Fruit fly (Drosophila melanogaster) whole organism, embryonic: ENCODE data around the gene U2af50.

Experiments
- B-H2 ChIP-seq: fragments of 200-800 bp; sonication (Bioruptor generic); optimal IDR thresholded peaks from 2 replicates; lab custom pipeline; 2018; ENCODE audit warnings: missing biosample characterization, mild to moderate bottlenecking, missing genetic modification characterization
- Bgb ChIP-seq: fragments of 200-800 bp; sonication (Bioruptor generic); IDR thresholded peaks from 2 replicates; pipeline ENCODE4 v1.3.6; 2022; ENCODE audit warnings: missing biosample characterization, missing genetic modification characterization; ENCODE audit not compliant: partially characterized antibody
- CG1024 ChIP-seq: fragments of 200-800 bp; sonication (Bioruptor generic); IDR thresholded peaks from 2 replicates; pipeline ENCODE4 v1.3.6; 2022; ENCODE audit warnings: missing biosample characterization, missing genetic modification characterization
- CG10267 ChIP-seq: fragments of 200-800 bp; sonication (Bioruptor generic); optimal IDR thresholded peaks from 2 replicates; lab custom pipeline; 2018; ENCODE audit warnings: missing biosample characterization, mild to moderate bottlenecking, missing genetic modification characterization, moderate library complexity
- CG10543 ChIP-seq: fragments of 200-800 bp; sonication (Bioruptor generic); optimal IDR thresholded peaks from 3 replicates; lab custom pipeline; 2017; ENCODE audit warnings: missing biosample characterization, mild to moderate bottlenecking, missing genetic modification characterization, moderate library complexity
- CG13287 ChIP-seq: fragments of 200-800 bp; sonication (Bioruptor generic); IDR thresholded peaks from 2 replicates; pipeline ENCODE4 v1.3.6; 2022; ENCODE audit warnings: missing biosample characterization, missing genetic modification characterization; ENCODE audit not compliant: partially characterized antibody
- CG13624 ChIP-seq: fragments of 200-800 bp; sonication (Bioruptor generic); optimal IDR thresholded peaks from 2 replicates; lab custom pipeline; 2016; ENCODE audit warnings: missing biosample characterization, missing genetic modification characterization
- CG14710 ChIP-seq: fragments of 200-800 bp; sonication (Bioruptor generic); optimal IDR thresholded peaks from 3 replicates; lab custom pipeline; 2019; ENCODE audit warnings: missing biosample characterization, mild to moderate bottlenecking, missing genetic modification characterization, moderate library complexity
- CG15514 ChIP-seq: fragments of 200-800 bp; sonication (Bioruptor generic); optimal IDR thresholded peaks from 3 replicates; lab custom pipeline; 2017; ENCODE audit warnings: missing biosample characterization, missing genetic modification characterization, mild to moderate bottlenecking, moderate library complexity, missing genetic modification reagents
- CG16813 ChIP-seq: fragments of 200-800 bp; sonication (Bioruptor generic); IDR thresholded peaks from 3 replicates; pipeline ENCODE4 v1.3.6; 2022; ENCODE audit warnings: missing biosample characterization, missing genetic modification characterization; ENCODE audit not compliant: partially characterized antibody
- CG18764 ChIP-seq: fragments of 200-800 bp; sonication (Bioruptor generic); optimal IDR thresholded peaks from 3 replicates; lab custom pipeline; 2016; ENCODE audit warnings: missing biosample characterization, missing genetic modification characterization
- CG2120 ChIP-seq: fragments of 200-800 bp; sonication (Bioruptor generic); optimal IDR thresholded peaks from 3 replicates; lab custom pipeline; 2016; ENCODE audit warnings: missing biosample characterization, missing genetic modification characterization
- CG34224 ChIP-seq: fragments of 200-800 bp; sonication (Bioruptor generic); IDR thresholded peaks from 3 replicates; pipeline ENCODE4 v1.3.6; 2022; ENCODE audit warnings: missing biosample characterization, missing genetic modification characterization; ENCODE audit not compliant: partially characterized antibody
- CG34422 ChIP-seq: fragments of 200-800 bp; sonication (Bioruptor generic); IDR thresholded peaks from 3 replicates; pipeline ENCODE4 v1.3.6; 2022; ENCODE audit warnings: missing biosample characterization, missing genetic modification characterization
- CG4617 ChIP-seq: fragments of 200-800 bp; sonication (Bioruptor generic); optimal IDR thresholded peaks from 3 replicates; lab custom pipeline; 2016; ENCODE audit warnings: missing biosample characterization, missing genetic modification characterization, borderline replicate concordance
- CG7357 ChIP-seq: fragments of 200-800 bp; sonication (Bioruptor generic); IDR thresholded peaks from 3 replicates; pipeline ENCODE4 v1.3.6; 2022; ENCODE audit warnings: missing biosample characterization, missing genetic modification characterization
- CG9797 ChIP-seq: fragments of 200-800 bp; sonication (Bioruptor generic); optimal IDR thresholded peaks from 3 replicates; lab custom pipeline; 2018; ENCODE audit warnings: missing biosample characterization, mild to moderate bottlenecking, missing genetic modification characterization
- CG9817 ChIP-seq: fragments of 200-800 bp; sonication (Bioruptor generic); optimal IDR thresholded peaks from 2 replicates; lab custom pipeline; 2018; ENCODE audit warnings: missing biosample characterization, mild to moderate bottlenecking, missing genetic modification characterization, moderate library complexity
- Camta ChIP-seq: fragments of 200-800 bp; sonication (Bioruptor generic); optimal IDR thresholded peaks from 2 replicates; lab custom pipeline; 2016; ENCODE audit warnings: missing biosample characterization, missing genetic modification characterization
- Dp ChIP-seq: fragments of 200-800 bp; sonication (Bioruptor generic); optimal IDR thresholded peaks from 2 replicates; lab custom pipeline; 2018; ENCODE audit warnings: missing biosample characterization, mild to moderate bottlenecking, missing genetic modification characterization, moderate library complexity
- Dref ChIP-seq: fragments of 200-800 bp; sonication (Bioruptor generic); IDR thresholded peaks from 2 replicates; pipeline ENCODE4 v1.3.6; 2022; ENCODE audit warnings: missing biosample characterization, missing genetic modification characterization
- Ets65A ChIP-seq: fragments of 200-800 bp; sonication (Bioruptor generic); peaks from one replicate; lab custom pipeline; 2016; ENCODE audit warnings: missing biosample characterization, missing genetic modification characterization
- Ets97D ChIP-seq: fragments of 200-800 bp; sonication (Bioruptor generic); optimal IDR thresholded peaks from 3 replicates; lab custom pipeline; 2016; ENCODE audit warnings: missing biosample characterization, missing genetic modification characterization
- GATAe ChIP-seq: fragments of 200-800 bp; sonication (Bioruptor generic); conservative IDR thresholded peaks from 2 replicates; pipeline ENCODE4 v1.3.6; 2022; ENCODE audit warnings: missing biosample characterization, missing genetic modification characterization
- H15 ChIP-seq: fragments of 200-800 bp; sonication (Bioruptor generic); IDR thresholded peaks from 3 replicates; pipeline ENCODE4 v1.3.6; 2022; ENCODE audit warnings: missing biosample characterization, missing genetic modification characterization
- Hr39 ChIP-seq: fragments of >200 bp; optimal IDR thresholded peaks from 2 replicates; lab custom pipeline; 2017
- MBD-R2 ChIP-seq: fragments of 200-800 bp; sonication (Bioruptor generic); IDR thresholded peaks from 2 replicates; pipeline ENCODE4 v1.3.6; 2022; ENCODE audit warnings: missing biosample characterization, missing genetic modification characterization
- NK7.1 ChIP-seq: fragments of 200-800 bp; sonication (Bioruptor generic); optimal IDR thresholded peaks from 3 replicates; lab custom pipeline; 2016; ENCODE audit warnings: missing biosample characterization, missing genetic modification characterization
- Opbp ChIP-seq: fragments of 200-800 bp; sonication (Bioruptor generic); IDR thresholded peaks from 3 replicates; pipeline ENCODE4 v1.3.6; 2022; ENCODE audit warnings: missing biosample characterization, missing genetic modification characterization; ENCODE audit not compliant: partially characterized antibody
- Pdp1 ChIP-seq, 2 experiments: fragments of 200-800 bp; sonication (Bioruptor generic); optimal IDR thresholded peaks; 3 replicates each; lab custom pipeline; 2016; ENCODE audit warnings: missing biosample characterization in 2 of 2, missing genetic modification characterization in 2 of 2, mild to moderate bottlenecking in 1 of 2, moderate library complexity in 1 of 2
- Ravus ChIP-seq: fragments of 200-800 bp; sonication (Bioruptor generic); IDR thresholded peaks from 2 replicates; pipeline ENCODE4 v1.3.6; 2022; ENCODE audit warnings: missing biosample characterization, missing genetic modification characterization
- Rfx ChIP-seq: fragments of 200-800 bp; sonication (Bioruptor generic); IDR thresholded peaks from 2 replicates; pipeline ENCODE4 v1.3.6; 2022; ENCODE audit warnings: missing biosample characterization, missing genetic modification characterization
- Scr ChIP-seq: fragments of 200-800 bp; sonication (Bioruptor generic); IDR thresholded peaks from 2 replicates; pipeline ENCODE4 v1.3.6; 2022; ENCODE audit warnings: missing biosample characterization, missing genetic modification characterization; ENCODE audit not compliant: partially characterized antibody
- Sry-δ ChIP-seq: fragments of 200-800 bp; sonication (Bioruptor generic); optimal IDR thresholded peaks from 2 replicates; lab custom pipeline; 2016; ENCODE audit warnings: missing biosample characterization, missing genetic modification characterization
- amos ChIP-seq: fragments of 200-800 bp; sonication (Bioruptor generic); IDR thresholded peaks from 2 replicates; pipeline ENCODE4 v1.3.6; 2022; ENCODE audit warnings: missing biosample characterization, missing genetic modification characterization; ENCODE audit not compliant: partially characterized antibody
- ewg ChIP-seq: fragments of 200-800 bp; sonication (Bioruptor generic); optimal IDR thresholded peaks from 3 replicates; lab custom pipeline; 2017; ENCODE audit warnings: mild to moderate bottlenecking, missing biosample characterization, missing genetic modification reagents, missing genetic modification characterization
- kni ChIP-seq: fragments of 200-800 bp; sonication (Bioruptor generic); optimal IDR thresholded peaks from 3 replicates; lab custom pipeline; 2017; ENCODE audit warnings: mild to moderate bottlenecking, missing biosample characterization, missing genetic modification reagents, missing genetic modification characterization
- knrl ChIP-seq: fragments of 200-800 bp; sonication (Bioruptor generic); IDR thresholded peaks from 3 replicates; pipeline ENCODE4 v1.3.6; 2022; ENCODE audit warnings: missing biosample characterization, missing genetic modification characterization; ENCODE audit not compliant: partially characterized antibody
- lilli ChIP-seq: fragments of 200-800 bp; sonication (Bioruptor generic); optimal IDR thresholded peaks from 3 replicates; lab custom pipeline; 2016; ENCODE audit warnings: missing biosample characterization, missing genetic modification characterization
- lmd ChIP-seq: fragments of 200-800 bp; sonication (Bioruptor generic); IDR thresholded peaks from 2 replicates; pipeline ENCODE4 v1.3.6; 2022; ENCODE audit warnings: missing biosample characterization, missing genetic modification characterization
- mam ChIP-seq: fragments of 200-800 bp; sonication (Bioruptor generic); optimal IDR thresholded peaks from 3 replicates; lab custom pipeline; 2016; ENCODE audit warnings: missing biosample characterization, missing genetic modification characterization
- nom ChIP-seq: fragments of 200-800 bp; sonication (Bioruptor generic); optimal IDR thresholded peaks from 2 replicates; lab custom pipeline; 2017; ENCODE audit warnings: missing biosample characterization, missing genetic modification characterization, mild to moderate bottlenecking, moderate library complexity, missing genetic modification reagents
- otp ChIP-seq: fragments of 200-800 bp; sonication (Bioruptor generic); IDR thresholded peaks from 3 replicates; pipeline ENCODE4, ENCODE4 v1.3.6; 2022; ENCODE audit warnings: missing biosample characterization, missing genetic modification characterization
- pb ChIP-seq: fragments of 200-800 bp; sonication (Bioruptor generic); optimal IDR thresholded peaks from 3 replicates; lab custom pipeline; 2016; ENCODE audit warnings: missing biosample characterization, missing genetic modification characterization
- pzg ChIP-seq: fragments of 200-800 bp; sonication (Bioruptor generic); optimal IDR thresholded peaks from 3 replicates; lab custom pipeline; 2018; ENCODE audit warnings: missing biosample characterization, mild to moderate bottlenecking, missing genetic modification characterization, moderate library complexity
- sens ChIP-seq: fragments of 200-800 bp; sonication (Bioruptor generic); peaks from one replicate; lab custom pipeline; 2016; ENCODE audit warnings: missing biosample characterization, missing genetic modification characterization
- slbo ChIP-seq: fragments of 200-800 bp; sonication (Bioruptor generic); IDR thresholded peaks from 2 replicates; pipeline ENCODE4 v1.3.6; 2022; ENCODE audit warnings: missing biosample characterization, missing genetic modification characterization
- ssp ChIP-seq: fragments of 200-800 bp; sonication (Bioruptor generic); IDR thresholded peaks from 2 replicates; pipeline ENCODE4 v1.3.6; 2022; ENCODE audit warnings: missing biosample characterization, missing genetic modification characterization
- stwl ChIP-seq: fragments of 200-800 bp; sonication (Bioruptor generic); optimal IDR thresholded peaks from 3 replicates; lab custom pipeline; 2018; ENCODE audit warnings: missing biosample characterization, mild to moderate bottlenecking, missing genetic modification characterization, moderate library complexity
- vvl ChIP-seq: fragments of 200-800 bp; sonication (Bioruptor generic); IDR thresholded peaks from 2 replicates; pipeline ENCODE4 v1.3.6; 2022; ENCODE audit warnings: missing biosample characterization, missing genetic modification characterization

U2af50 gene

dm6 chrX:16350062-16350461, 8.8 kb downstream of the U2af50 start, which contains the start of gene sl (continued):
- TF ChIP-seq nom: no peak
- TF ChIP-seq Hr39: no peak
- TF ChIP-seq pzg (GFP tag; lab: Kevin White, UChicago): peak; percentile 56
- TF ChIP-seq CG13624: peak; percentile 26
- peak; percentile 28 for TF ChIP-seq CG2120 (GFP tag; lab: Kevin White, UChicago)
- no peak for TF ChIP-seq CG18764 (GFP tag; lab: Kevin White, UChicago)
- TF ChIP-seq Ets65A (GFP tag; lab: Kevin White, UChicago): peak; percentile 46
- TF ChIP-seq vvl (GFP tag; lab: Robert Waterston, UW): 0 out of 2 replicates have a peak, but pooled peaks have one; percentile 15
- TF ChIP-seq Camta (GFP tag; lab: Kevin White, UChicago): peak; percentile 32
- TF ChIP-seq CG1024: peak; percentile 74
- peak; percentile 85 for TF ChIP-seq sens (GFP tag; lab: Kevin White, UChicago)
- TF ChIP-seq MBD-R2 (GFP tag; lab: Robert Waterston, UW): peak; percentile 81
- TF ChIP-seq ewg: no peak
- peak; percentile 38 for TF ChIP-seq CG10267
- no peak for TF ChIP-seq H15 (GFP tag; lab: Robert Waterston, UW)
- peak; percentile 58 for TF ChIP-seq Rfx (GFP tag; lab: Robert Waterston, UW)
- peak; percentile 54 for TF ChIP-seq CG4617 (GFP tag; lab: Kevin White, UChicago)
- TF ChIP-seq otp (GFP tag; lab: Robert Waterston, UW): 0 out of 3 replicates have a peak, but pooled peaks have one; percentile 10
- no peak for TF ChIP-seq B-H2 (GFP tag; lab: Kevin White, UChicago)
- peak; percentile 37 for TF ChIP-seq mam (GFP tag; lab: Kevin White, UChicago)
- TF ChIP-seq lmd (GFP tag; lab: Robert Waterston, UW): no peak
- TF ChIP-seq NK7.1 (GFP tag; lab: Kevin White, UChicago): no peak
- no peak for TF ChIP-seq pb (GFP tag; lab: Kevin White, UChicago)
- peak; percentile 32 for TF ChIP-seq Scr (GFP tag; lab: Robert Waterston, UW)
- peak; percentile 78 for TF ChIP-seq GATAe (GFP tag; lab: Robert Waterston, UW)
- TF ChIP-seq ssp: peak; percentile 95
- TF ChIP-seq Opbp: 0 out of 3 replicates have a peak, but pooled peaks have one; percentile 27
- TF ChIP-seq lilli (GFP tag; lab: Kevin White, UChicago): peak; percentile 47
- peak; percentile 92 for TF ChIP-seq CG7357
- TF ChIP-seq knrl (GFP tag; lab: Robert Waterston, UW): peak; percentile 32; the same call in 1 of the 3 replicates
- TF ChIP-seq Bgb (GFP tag; lab: Robert Waterston, UW): 0 out of 2 replicates have a peak, but pooled peaks have one; percentile 36
- TF ChIP-seq Ravus (GFP tag; lab: Robert Waterston, UW): no peak
- TF ChIP-seq CG15514 (GFP tag; lab: Kevin White, UChicago): peak; percentile 69
- peak; percentile 53; the same call in 2 of the 3 replicates for TF ChIP-seq CG34224 (GFP tag; lab: Robert Waterston, UW)
- peak; percentile 22 for TF ChIP-seq Sry-δ
- no peak for TF ChIP-seq CG16813 (GFP tag; lab: Robert Waterston, UW)
- peak; percentile 7 for TF ChIP-seq Dp (GFP tag; lab: Kevin White, UChicago)
- TF ChIP-seq kni: no peak
- TF ChIP-seq CG9797 (GFP tag; lab: Kevin White, UChicago): peak; percentile 71
- no peak for TF ChIP-seq CG9817 (tag; lab: Kevin White, UChicago)
- TF ChIP-seq CG13287 (GFP tag; lab: Robert Waterston, UW): peak; percentile 66
- TF ChIP-seq Ets97D (GFP tag; lab: Kevin White, UChicago): peak; percentile 54
- TF ChIP-seq amos (GFP tag; lab: Robert Waterston, UW): peak; percentile 38
- TF ChIP-seq stwl (tag; lab: Kevin White, UChicago): peak; percentile 95
- no peak for TF ChIP-seq CG10543 (GFP tag; lab: Kevin White, UChicago)
- TF ChIP-seq CG14710 (tag; lab: Kevin White, UChicago): peak; percentile 46
- 0 out of 2 replicates have a peak, but pooled peaks have one; percentile 37 for TF ChIP-seq Dref (GFP tag; lab: Robert Waterston, UW)
- TF ChIP-seq Pdp1 (GFP tag; optimal IDR thresholded peaks at IDR 0.05; lab: Kevin White, UChicago): peak in 1 of 2 experiments; percentile 71
- TF ChIP-seq CG34422: no peak
- TF ChIP-seq slbo: peak; percentile 53
